Fruit fly (Drosophila melanogaster) whole organism, prepupa: ENCODE data around the gene Sgt.

Experiments used
- CG10669 ChIP-seq: fragments of 200-800 bp; sonication (Bioruptor generic); optimal IDR thresholded peaks from 3 replicates; lab custom pipeline; 2018; ENCODE audit warnings: missing biosample characterization, mild to moderate bottlenecking, missing genetic modification characterization, moderate library complexity
- CG11294 ChIP-seq: fragments of 200-800 bp; sonication (Bioruptor generic); IDR thresholded peaks from 2 replicates; pipeline ENCODE4 v1.3.6; 2022; ENCODE audit warnings: missing biosample characterization, missing genetic modification characterization
- CG11902 ChIP-seq: fragments of 200-800 bp; sonication (Bioruptor generic); optimal IDR thresholded peaks from 3 replicates; lab custom pipeline; 2016; ENCODE audit warnings: missing biosample characterization, missing genetic modification characterization
- CG31627 ChIP-seq: fragments of 200-800 bp; sonication (Bioruptor generic); optimal IDR thresholded peaks from 3 replicates; lab custom pipeline; 2016; ENCODE audit warnings: missing biosample characterization, missing genetic modification characterization
- CG34406 ChIP-seq: fragments of 200-800 bp; sonication (Bioruptor generic); optimal IDR thresholded peaks from 3 replicates; lab custom pipeline; 2016; ENCODE audit warnings: missing biosample characterization, missing genetic modification characterization
- CG8319 ChIP-seq: fragments of 200-800 bp; sonication (Bioruptor generic); optimal IDR thresholded peaks from 3 replicates; lab custom pipeline; 2016; ENCODE audit warnings: missing biosample characterization, missing genetic modification characterization
- CG9139 ChIP-seq: fragments of 200-800 bp; sonication (Bioruptor generic); optimal IDR thresholded peaks from 3 replicates; lab custom pipeline; 2017; ENCODE audit warnings: missing biosample characterization, mild to moderate bottlenecking, missing genetic modification characterization
- Eip75B ChIP-seq: fragments of 200-800 bp; sonication (Bioruptor generic); optimal IDR thresholded peaks from 3 replicates; lab custom pipeline; 2016; ENCODE audit warnings: missing biosample characterization, missing genetic modification characterization
- Ets21C ChIP-seq: fragments of 200-800 bp; sonication (Bioruptor generic); optimal IDR thresholded peaks from 3 replicates; lab custom pipeline; 2016; ENCODE audit warnings: missing biosample characterization, missing genetic modification characterization
- OdsH ChIP-seq: fragments of 200-800 bp; sonication (Bioruptor generic); optimal IDR thresholded peaks from 3 replicates; lab custom pipeline; 2016; ENCODE audit warnings: missing biosample characterization, missing genetic modification characterization
- Sox14 ChIP-seq: fragments of 200-800 bp; sonication (Bioruptor generic); optimal IDR thresholded peaks from 3 replicates; lab custom pipeline; 2016; ENCODE audit warnings: missing biosample characterization, missing genetic modification characterization
- Sox15 ChIP-seq: fragments of 200-800 bp; sonication (Bioruptor generic); optimal IDR thresholded peaks from 3 replicates; lab custom pipeline; 2016; ENCODE audit warnings: missing biosample characterization, missing genetic modification characterization
- pdm3 ChIP-seq: fragments of 200-800 bp; sonication (Bioruptor generic); optimal IDR thresholded peaks from 3 replicates; lab custom pipeline; 2016; ENCODE audit warnings: missing biosample characterization, missing genetic modification characterization
- salr ChIP-seq, 2 experiments: fragments of 200-800 bp; sonication (Bioruptor generic); optimal IDR thresholded peaks; 3 replicates each; lab custom pipeline; 2016 to 2018; ENCODE audit warnings: missing biosample characterization in 2 of 2, missing genetic modification characterization in 2 of 2, mild to moderate bottlenecking in 1 of 2
- svp ChIP-seq: fragments of 200-800 bp; sonication (Bioruptor generic); peaks from one replicate; lab custom pipeline; 2016; ENCODE audit warnings: missing biosample characterization, missing genetic modification characterization

Gene Sgt

dm6 chr2L:17514090-17514715 lies 42.8 kb downstream of the Sgt start (continued):
- no peak for TF ChIP-seq salr (GFP tag; optimal IDR thresholded peaks at IDR 0.05; lab: Kevin White, UChicago)
- peak; percentile 44 for TF ChIP-seq Eip75B (GFP tag; lab: Kevin White, UChicago)
- TF ChIP-seq CG8319, result peak; percentile 19
- peak; percentile 60 for TF ChIP-seq CG31627 (GFP tag; lab: Kevin White, UChicago)
- TF ChIP-seq CG10669 (GFP tag; lab: Kevin White, UChicago), result peak; percentile 53
- TF ChIP-seq Sox15 (GFP tag; lab: Kevin White, UChicago), result peak; percentile 3
- peak; percentile 7 for TF ChIP-seq CG9139 (GFP tag; lab: Kevin White, UChicago)
- no peak for TF ChIP-seq Sox14 (GFP tag; lab: Kevin White, UChicago)
- TF ChIP-seq CG34406 (GFP tag; lab: Kevin White, UChicago), result peak; percentile 38
- peak; percentile 33 for TF ChIP-seq pdm3 (GFP tag; lab: Kevin White, UChicago)
- TF ChIP-seq CG11294, result no peak
- TF ChIP-seq CG11902 (GFP tag; lab: Kevin White, UChicago), result peak; percentile 1
- peak; percentile 87 for TF ChIP-seq svp
- TF ChIP-seq Ets21C, result peak; percentile 38
- TF ChIP-seq OdsH, result peak; percentile 52
